Worm (Caenorhabditis elegans): ENCODE measurements around the gene metl-18.
A peak's percentile ranks its signal among the peaks of the same experiment; 100 is the strongest.

metl-18 gene

ce11 chrIII:3390144-3390543 is 35.4 kb upstream of the metl-18 start (continued):
- TF ChIP-seq egl-18 (GFP tag; IDR thresholded peaks at IDR 0.05) (no peak), madf-3 (GFP tag; IDR thresholded peaks at IDR 0.05) (no peak), mes-4 (tag; optimal IDR thresholded peaks at IDR 0.05) (no peak), ztf-22 (GFP tag; optimal IDR thresholded peaks at IDR 0.05) (no peak), ama-1 (optimal IDR thresholded peaks at IDR 0.05) (no peak), ama-1 (GFP tag; optimal IDR thresholded peaks at IDR 0.05) (no peak), mel-28 (tag; optimal IDR thresholded peaks at IDR 0.05; ENCODE audit: borderline replicate concordance) (no peak), K12H6.12 (tag; optimal IDR thresholded peaks at IDR 0.05) (no peak), ztf-6 (GFP tag; IDR thresholded peaks at IDR 0.05) (no peak), ceh-100 (GFP tag; IDR thresholded peaks at IDR 0.05) (0 out of 2 replicates have a peak, but pooled peaks have one; percentile 27), him-1 (tag; optimal IDR thresholded peaks at IDR 0.05) (peak; percentile 83), Y53F4B.3 (GFP tag; IDR thresholded peaks at IDR 0.05) (no peak), nhr-27 (tag; optimal IDR thresholded peaks at IDR 0.05) (no peak), F49E8.2 (tag; optimal IDR thresholded peaks at IDR 0.05; ENCODE audit: insufficient read depth) (peak; percentile 85), ztf-26 (tag; optimal IDR thresholded peaks at IDR 0.05) (no peak), bed-2 (GFP tag; IDR thresholded peaks at IDR 0.05) (no peak), K11D2.4 (GFP tag; IDR thresholded peaks at IDR 0.05) (no peak), hlh-12 (tag; optimal IDR thresholded peaks at IDR 0.05) (no peak), aptf-2 (GFP tag; conservative IDR thresholded peaks at IDR 0.05) (no peak), sdz-38 (tag; optimal IDR thresholded peaks at IDR 0.05) (no peak), Y67H2A.10 (GFP tag; conservative IDR thresholded peaks at IDR 0.05) (no peak), ztf-25 (GFP tag; IDR thresholded peaks at IDR 0.05) (no peak), F37B4.10 (GFP tag; IDR thresholded peaks at IDR 0.05) (no peak), zfh-2 (GFP tag; conservative IDR thresholded peaks at IDR 0.05) (no peak), xnd-1 (tag; optimal IDR thresholded peaks at IDR 0.05) (peak; percentile 99), B0336.3 (GFP tag; IDR thresholded peaks at IDR 0.05) (no peak), hrde-1 (tag; optimal IDR thresholded peaks at IDR 0.05; ENCODE audit: borderline replicate concordance) (peak; percentile 9), tbp1 (GFP tag; optimal IDR thresholded peaks at IDR 0.05) (peak; percentile 49), egl-44 (GFP tag; IDR thresholded peaks at IDR 0.05) (no peak), attf-5 (GFP tag; optimal IDR thresholded peaks at IDR 0.05) (no peak), F10E7.11 (tag; optimal IDR thresholded peaks at IDR 0.05) (no peak), ccch-3 (GFP tag; optimal IDR thresholded peaks at IDR 0.05) (no peak), B0261.1 (tag; optimal IDR thresholded peaks at IDR 0.05) (no peak), efl-1 (GFP tag; optimal IDR thresholded peaks at IDR 0.05) (peak; percentile 71), attf-3 (GFP tag; conservative IDR thresholded peaks at IDR 0.05) (no peak), hsf-1 (GFP tag; IDR thresholded peaks at IDR 0.05) (peak; percentile 61), B0035.1 (tag; optimal IDR thresholded peaks at IDR 0.05) (no peak)

- TF ChIP-seq Y67H2A.10 (GFP tag; conservative IDR thresholded peaks at IDR 0.05) (no peak), attf-6 (GFP tag; IDR thresholded peaks at IDR 0.05) (no peak), F37B4.10 (GFP tag; IDR thresholded peaks at IDR 0.05) (no peak), ZK185.1 (tag; optimal IDR thresholded peaks at IDR 0.05; ENCODE audit: poor library complexity, severe bottlenecking) (no peak), repo-1 (tag; optimal IDR thresholded peaks at IDR 0.05) (no peak), F57C9.4 (tag; optimal IDR thresholded peaks at IDR 0.05) (no peak), lin-35 (GFP tag; optimal IDR thresholded peaks at IDR 0.05) (no peak), B0261.1 (tag; optimal IDR thresholded peaks at IDR 0.05) (no peak), F52B5.7 (tag; optimal IDR thresholded peaks at IDR 0.05) (no peak), mel-28 (tag; optimal IDR thresholded peaks at IDR 0.05; ENCODE audit: borderline replicate concordance) (no peak), nhr-179 (tag; optimal IDR thresholded peaks at IDR 0.05) (no peak), rec-8 (tag; optimal IDR thresholded peaks at IDR 0.05) (no peak), ztf-18 (tag; optimal IDR thresholded peaks at IDR 0.05) (no peak), bed-2 (GFP tag; IDR thresholded peaks at IDR 0.05) (no peak), akir-1 (GFP tag; optimal IDR thresholded peaks at IDR 0.05) (no peak), nhr-27 (tag; optimal IDR thresholded peaks at IDR 0.05) (no peak), sea-2 (GFP tag; IDR thresholded peaks at IDR 0.05) (no peak), efl-1 (GFP tag; optimal IDR thresholded peaks at IDR 0.05) (no peak), attf-3 (GFP tag; conservative IDR thresholded peaks at IDR 0.05) (no peak), lin-54 (GFP tag; optimal IDR thresholded peaks at IDR 0.05) (no peak)
Observed at ce11 chrIII:3393687-3394086, 31.9 kb upstream of the metl-18 start, which contains the start of gene mlc-4. mlc-4 (minus strand) TSS chrIII:3393787.
